Fruit fly (Drosophila melanogaster) whole organism, pupa: ENCODE results near the gene CG14423.

Experiments
- CG10348 ChIP-seq: fragments of 200-800 bp; sonication (Bioruptor generic); IDR thresholded peaks from 2 replicates; pipeline ENCODE4 v1.3.6; 2022; ENCODE audit warnings: missing biosample characterization, missing genetic modification characterization
- CG12605 ChIP-seq: fragments of 200-800 bp; sonication (Bioruptor generic); IDR thresholded peaks from 2 replicates; pipeline ENCODE4 v1.3.6; 2022; ENCODE audit warnings: missing biosample characterization, missing genetic modification characterization
- CG14655 ChIP-seq: fragments of 200-800 bp; sonication (Bioruptor generic); optimal IDR thresholded peaks from 3 replicates; lab custom pipeline; 2017; ENCODE audit warnings: mild to moderate bottlenecking, missing biosample characterization, missing genetic modification reagents, missing genetic modification characterization
- CG15710 ChIP-seq: fragments of 200-800 bp; sonication (Bioruptor generic); optimal IDR thresholded peaks from 2 replicates; lab custom pipeline; 2018; ENCODE audit warnings: missing biosample characterization, mild to moderate bottlenecking, missing genetic modification characterization, moderate library complexity
- CG17806 ChIP-seq: fragments of 200-800 bp; sonication (Bioruptor generic); optimal IDR thresholded peaks from 2 replicates; lab custom pipeline; 2018; ENCODE audit warnings: missing biosample characterization, mild to moderate bottlenecking, missing genetic modification characterization, moderate library complexity
- CG32121 ChIP-seq: fragments of 200-800 bp; sonication (Bioruptor generic); IDR thresholded peaks from 2 replicates; pipeline ENCODE4 v1.3.6; 2022; ENCODE audit warnings: missing biosample characterization, missing genetic modification characterization
- CG34367 ChIP-seq: fragments of 200-800 bp; sonication (Bioruptor generic); optimal IDR thresholded peaks from 2 replicates; lab custom pipeline; 2018; ENCODE audit warnings: missing biosample characterization, mild to moderate bottlenecking, missing genetic modification characterization
- CG4496 ChIP-seq: fragments of 200-800 bp; sonication (Bioruptor generic); IDR thresholded peaks from 3 replicates; pipeline ENCODE4 v1.3.6; 2022; ENCODE audit warnings: missing biosample characterization, missing genetic modification characterization
- D1 ChIP-seq: fragments of 200-800 bp; sonication (Bioruptor generic); optimal IDR thresholded peaks from 2 replicates; lab custom pipeline; 2018; ENCODE audit warnings: missing biosample characterization, mild to moderate bottlenecking, missing genetic modification characterization, moderate library complexity
- EcR ChIP-seq: fragments of 200-800 bp; sonication (Bioruptor generic); optimal IDR thresholded peaks from 3 replicates; lab custom pipeline; 2019; ENCODE audit warnings: missing biosample characterization, missing genetic modification characterization, mild to moderate bottlenecking, moderate library complexity, missing genetic modification reagents
- Ets98B ChIP-seq: fragments of 200-800 bp; sonication (Bioruptor generic); IDR thresholded peaks from 2 replicates; pipeline ENCODE4 v1.3.6; 2022; ENCODE audit warnings: missing biosample characterization, missing genetic modification characterization
- Pif1A ChIP-seq: fragments of 200-800 bp; sonication (Bioruptor generic); optimal IDR thresholded peaks from 3 replicates; lab custom pipeline; 2016; ENCODE audit warnings: missing biosample characterization, missing genetic modification characterization
- Pif1B ChIP-seq: fragments of 200-800 bp; sonication (Bioruptor generic); optimal IDR thresholded peaks from 3 replicates; lab custom pipeline; 2016; ENCODE audit warnings: missing biosample characterization, missing genetic modification characterization
- Snoo ChIP-seq: fragments of 200-800 bp; sonication (Bioruptor generic); optimal IDR thresholded peaks from 3 replicates; lab custom pipeline; 2017; ENCODE audit warnings: missing biosample characterization, mild to moderate bottlenecking, missing genetic modification characterization, inconsistent platforms
- fd96Ca ChIP-seq: fragments of 200-800 bp; sonication (Bioruptor generic); IDR thresholded peaks from 3 replicates; pipeline ENCODE4 v1.3.6; 2022; ENCODE audit warnings: missing biosample characterization, missing genetic modification characterization
- rn ChIP-seq: fragments of 200-800 bp; sonication (Bioruptor generic); IDR thresholded peaks from 2 replicates; pipeline ENCODE4 v1.3.6; 2022; ENCODE audit warnings: missing biosample characterization, missing genetic modification characterization

CG14423 gene

DNA sequence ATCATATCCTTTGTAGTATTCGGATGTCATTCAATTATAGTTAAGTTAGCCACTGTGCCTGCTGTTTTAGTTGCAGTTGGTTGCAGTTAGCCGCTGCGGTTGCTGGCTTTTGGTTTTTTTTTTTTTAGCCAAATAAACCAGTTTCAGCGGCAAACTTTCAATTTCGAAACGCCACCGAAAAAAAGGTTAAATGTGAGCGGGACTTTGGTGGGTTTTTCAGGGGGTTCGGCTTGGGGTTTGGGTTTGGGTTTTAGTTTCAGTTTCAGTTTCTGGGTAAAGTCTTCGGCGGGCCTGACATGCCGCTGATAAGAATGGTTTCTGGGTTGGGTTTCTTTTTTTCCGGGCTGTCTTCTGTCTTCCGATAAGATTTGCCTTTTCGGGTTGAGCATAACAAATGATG is 45.7 kb downstream of the CG14423 start:
- no peak for TF ChIP-seq D1 (tag; lab: Kevin White, UChicago)
- no peak for TF ChIP-seq CG10348 (GFP tag; lab: Robert Waterston, UW)
- TF ChIP-seq EcR (GFP tag; lab: Kevin White, UChicago) = no peak
- TF ChIP-seq CG17806 (tag; lab: Kevin White, UChicago) = no peak
- no peak for TF ChIP-seq rn (GFP tag; lab: Robert Waterston, UW)
- no peak for TF ChIP-seq CG4496 (GFP tag; lab: Robert Waterston, UW)
- TF ChIP-seq CG15710 (tag; lab: Kevin White, UChicago) = no peak
- TF ChIP-seq Ets98B (GFP tag; lab: Robert Waterston, UW) = no peak
- TF ChIP-seq Snoo (tag; lab: Kevin White, UChicago) = no peak
- no peak for TF ChIP-seq CG14655 (GFP tag; lab: Kevin White, UChicago)
- no peak for TF ChIP-seq fd96Ca (GFP tag; lab: Robert Waterston, UW)

DNA sequence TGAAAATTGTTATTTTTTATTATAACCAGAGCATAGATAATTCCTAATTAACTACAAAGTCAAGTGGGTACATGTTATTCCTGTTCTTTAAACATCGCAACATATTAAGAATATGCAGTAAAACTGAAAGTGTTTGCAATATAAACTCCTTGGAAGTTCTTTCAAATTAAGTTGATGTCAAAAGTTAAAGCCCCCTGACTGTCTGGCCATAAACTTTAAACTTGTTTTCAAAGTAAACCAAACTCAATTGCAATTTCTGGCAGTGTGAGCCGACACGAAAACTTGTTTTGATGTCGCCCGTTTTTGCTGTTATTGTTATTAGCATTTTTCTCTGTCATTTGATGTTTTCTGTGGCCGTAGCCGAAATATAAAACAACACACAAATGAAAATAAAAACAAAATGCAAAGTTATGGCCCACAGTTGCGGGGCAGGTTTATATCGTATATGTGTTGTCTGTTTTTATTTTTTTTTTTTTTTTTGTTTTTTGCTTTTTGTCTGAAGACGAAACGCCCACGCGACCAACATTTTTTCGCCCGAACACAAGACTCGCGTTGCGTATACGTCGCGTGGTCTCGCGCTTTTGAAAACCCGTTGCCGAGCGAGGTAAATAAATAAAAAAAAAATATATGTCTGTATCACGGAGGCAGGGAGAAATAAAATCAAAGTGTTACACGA is 48.0 kb downstream of the CG14423 start:
- TF ChIP-seq CG32121 (GFP tag; lab: Robert Waterston, UW) (peak; percentile 79; the same call in 1 of the 2 replicates), D1 (tag; lab: Kevin White, UChicago) (no peak), fd96Ca (GFP tag; lab: Robert Waterston, UW) (peak; percentile 70), Ets98B (GFP tag; lab: Robert Waterston, UW) (peak; percentile 77), Pif1B (GFP tag; lab: Kevin White, UChicago) (peak; percentile 22), CG15710 (tag; lab: Kevin White, UChicago) (no peak), CG34367 (tag; lab: Kevin White, UChicago) (no peak), Snoo (tag; lab: Kevin White, UChicago) (no peak), CG12605 (GFP tag; lab: Robert Waterston, UW) (peak; percentile 67), CG4496 (GFP tag; lab: Robert Waterston, UW) (peak; percentile 82), Pif1A (peak; percentile 10)
